Worm (Caenorhabditis elegans) whole organism, L4 larva: ENCODE measurements around the gene bre-3.

Experiments used
- fos-1 ChIP-seq: fragments of 150-350 bp; optimal IDR thresholded peaks from 2 replicates; lab custom pipeline; 2014; ENCODE audit warnings: missing biosample characterization, missing genetic modification characterization
- hmg-1.1 ChIP-seq: fragments of 200-800 bp; sonication (Bioruptor generic); IDR thresholded peaks from 2 replicates; pipeline ENCODE4 v1.3.6; 2022; ENCODE audit warnings: missing genetic modification reagents, missing genetic modification characterization, missing compliant biosample characterization
- jun-1 ChIP-seq: fragments of 150-350 bp; optimal IDR thresholded peaks from 2 replicates; lab custom pipeline; 2014; ENCODE audit warnings: missing biosample characterization, missing genetic modification reagents, missing genetic modification characterization
- lin-13 ChIP-seq: fragments of 150-350 bp; optimal IDR thresholded peaks from 2 replicates; lab custom pipeline; 2014; ENCODE audit warnings: missing biosample characterization, missing genetic modification reagents, missing genetic modification characterization
- unc-62 ChIP-seq, 3 experiments: fragments of 150-350 bp in 1 of 3; sonication (generic microtip); optimal IDR thresholded peaks in 2 of 3; peaks in 1 of 3; 1 replicate in 1 of 3; 2 replicates in 2 of 3; lab custom pipeline; 2014 to 2017; ENCODE audit warnings: missing biosample characterization in 3 of 3, missing genetic modification characterization in 3 of 3, missing genetic modification reagents in 3 of 3, missing genotype in 1 of 3

ce11 chrIII:9471996-9472395 lies 13.3 kb downstream of the bre-3 start:
- TF ChIP-seq lin-13 (GFP tag; lab: Kevin White, UChicago) (no peak), unc-62 (GFP tag; optimal IDR thresholded peaks at IDR 0.05 in 1 of 2; lab: Kevin White, UChicago) (no peak), unc-62 (tag; optimal IDR thresholded peaks at IDR 0.05; lab: Kevin White, UChicago) (no peak), hmg-1.1 (GFP tag; lab: Robert Waterston, UW) (no peak), jun-1 (tag; lab: Kevin White, UChicago) (no peak), fos-1 (tag; lab: Kevin White, UChicago) (no peak)
